Worm (Caenorhabditis elegans) whole organism, L3 larva: ENCODE measurements around the gene C23H4.8.

ENCODE experiments used
- lin-15B ChIP-seq: fragments of 150-350 bp; optimal IDR thresholded peaks from 2 replicates; lab custom pipeline; 2014; ENCODE audit warnings: missing biosample characterization, missing genetic modification characterization
- mdl-1 ChIP-seq: fragments of 150-350 bp; optimal IDR thresholded peaks from 2 replicates; lab custom pipeline; 2014; ENCODE audit warnings: missing biosample characterization, missing genetic modification characterization
- nhr-11 ChIP-seq: fragments of 150-350 bp; optimal IDR thresholded peaks from 2 replicates; lab custom pipeline; 2014; ENCODE audit warnings: missing biosample characterization, missing genetic modification characterization
- nhr-237 ChIP-seq: fragments of 150-350 bp; optimal IDR thresholded peaks from 2 replicates; lab custom pipeline; 2014; ENCODE audit warnings: missing biosample characterization, missing genetic modification characterization
- skn-1 ChIP-seq: fragments of 150-350 bp; optimal IDR thresholded peaks from 2 replicates; lab custom pipeline; 2014; ENCODE audit warnings: missing biosample characterization, missing genetic modification characterization
- tbx-2 ChIP-seq: sonication (generic microtip); optimal IDR thresholded peaks from 2 replicates; lab custom pipeline; 2016; ENCODE audit warnings: mild to moderate bottlenecking, missing genetic modification characterization, missing compliant biosample characterization
- unc-62 ChIP-seq: fragments of 150-350 bp; sonication (generic microtip); optimal IDR thresholded peaks from 4 replicates; lab custom pipeline; 2014; ENCODE audit warnings: missing biosample characterization, missing genetic modification reagents, missing genetic modification characterization

- TF ChIP-seq skn-1 (tag; lab: Kevin White, UChicago) (no peak), nhr-11 (tag; lab: Kevin White, UChicago) (no peak), unc-62 (GFP tag; lab: Kevin White, UChicago) (no peak), tbx-2 (tag; lab: Kevin White, UChicago) (no peak), lin-15B (tag; lab: Kevin White, UChicago) (no peak), nhr-237 (tag; lab: Kevin White, UChicago) (no peak), mdl-1 (no peak)
These were observed 19.7 kb upstream of the C23H4.8 start for ce11 chrX:12197367-12197766.
